Fruit fly (Drosophila melanogaster): ENCODE data around the gene CG42659.

The CG42659 gene

DNA sequence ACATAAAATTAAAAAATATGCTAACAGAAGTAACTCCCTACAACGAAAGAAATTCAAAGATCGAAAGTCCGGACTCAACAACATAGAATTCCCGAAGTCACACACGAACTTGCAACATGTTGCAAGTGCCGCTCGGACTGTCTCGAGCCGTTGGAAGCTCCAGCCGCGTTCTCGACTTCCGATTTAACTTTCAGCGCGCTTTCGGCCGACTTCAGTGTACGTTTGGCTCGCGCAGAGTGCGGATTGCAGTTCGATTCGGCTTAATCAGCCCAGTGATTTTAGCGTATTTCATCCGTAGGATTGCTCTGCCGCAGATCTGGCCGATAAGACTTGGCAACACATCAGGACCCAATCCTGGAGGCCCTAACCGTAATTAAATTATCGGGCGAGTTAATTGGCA, 5.0 kb downstream of the CG42659 start, which contains the start of gene rdo:
TSS of gene rdo (plus strand) at position 213 of the 400 bp plus-strand sequence.
- TF ChIP-seq bab1 (GFP tag; optimal IDR thresholded peaks at IDR 0.05) (no peak), tj (GFP tag; optimal IDR thresholded peaks at IDR 0.05) (no peak), toe (GFP tag; optimal IDR thresholded peaks at IDR 0.05) (no peak), CG12768 (GFP tag; optimal IDR thresholded peaks at IDR 0.05) (no peak), CG1620 (GFP tag; optimal IDR thresholded peaks at IDR 0.05) (no peak)

DNA sequence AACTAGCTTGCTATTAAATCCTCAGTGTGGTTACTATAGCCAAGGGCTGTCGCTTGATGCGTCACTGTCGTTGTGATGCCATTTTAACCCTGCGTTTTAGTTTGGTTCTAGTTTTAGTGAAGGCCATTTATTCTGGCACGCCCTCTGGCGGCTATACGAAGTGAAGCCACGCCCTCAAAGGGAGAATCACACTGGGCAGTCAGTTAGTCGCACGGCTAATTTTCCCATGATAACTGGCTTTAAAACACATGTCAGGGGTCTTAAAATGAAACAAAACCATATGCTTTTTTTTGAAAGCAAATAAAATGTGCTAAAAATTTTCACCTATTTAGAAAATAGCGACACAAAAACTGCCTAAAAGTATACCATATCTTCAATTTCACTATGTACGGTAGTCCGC, 25.6 kb downstream of the CG42659 start:
- no peak for TF ChIP-seq Crg-1 (GFP tag; optimal IDR thresholded peaks at IDR 0.05)
- no peak for TF ChIP-seq Mnt (GFP tag; optimal IDR thresholded peaks at IDR 0.05)
- no peak for TF ChIP-seq CG7101 (tag; optimal IDR thresholded peaks at IDR 0.05)
- TF ChIP-seq kay (GFP tag; ENCODE audit: borderline replicate concordance): no peak
- no peak for TF ChIP-seq CG5204 (GFP tag; optimal IDR thresholded peaks at IDR 0.05)
- no peak for TF ChIP-seq CG12768 (GFP tag; optimal IDR thresholded peaks at IDR 0.05)
- TF ChIP-seq bab1 (GFP tag; optimal IDR thresholded peaks at IDR 0.05): no peak
- no peak for TF ChIP-seq Hr96 (GFP tag; optimal IDR thresholded peaks at IDR 0.05)
- no peak for TF ChIP-seq cnc (optimal IDR thresholded peaks at IDR 0.05)
- TF ChIP-seq Clk (GFP tag; optimal IDR thresholded peaks at IDR 0.05): no peak
- TF ChIP-seq CG7045 (GFP tag; optimal IDR thresholded peaks at IDR 0.05): no peak
- no peak for TF ChIP-seq ovo (GFP tag; optimal IDR thresholded peaks at IDR 0.05)
- TF ChIP-seq tj (GFP tag; optimal IDR thresholded peaks at IDR 0.05): no peak
- TF ChIP-seq cic (GFP tag; optimal IDR thresholded peaks at IDR 0.05): no peak
- TF ChIP-seq CG11617 (GFP tag; optimal IDR thresholded peaks at IDR 0.05): no peak
- no peak for TF ChIP-seq CG14711 (tag; optimal IDR thresholded peaks at IDR 0.05)
- no peak for TF ChIP-seq toe (GFP tag; optimal IDR thresholded peaks at IDR 0.05)
- no peak for TF ChIP-seq CG33017 (tag; optimal IDR thresholded peaks at IDR 0.05)
- TF ChIP-seq pad (GFP tag; optimal IDR thresholded peaks at IDR 0.05): no peak
- no peak for TF ChIP-seq CG1620 (GFP tag; optimal IDR thresholded peaks at IDR 0.05)
